Worm (Caenorhabditis elegans) whole organism, L2 larva: ENCODE measurements around the gene F55F1.2.

Source experiments
- C34F6.9 ChIP-seq: fragments of 150-350 bp; optimal IDR thresholded peaks from 2 replicates; lab custom pipeline; 2014; ENCODE audit warnings: missing biosample characterization, missing genetic modification characterization
- F13H6.1 ChIP-seq: sonication (generic microtip); optimal IDR thresholded peaks from 2 replicates; lab custom pipeline; 2016; ENCODE audit warnings: missing genetic modification characterization, missing compliant biosample characterization
- R02D3.7 ChIP-seq: fragments of 150-350 bp; optimal IDR thresholded peaks from 2 replicates; lab custom pipeline; 2014; ENCODE audit warnings: missing biosample characterization, missing genetic modification characterization
- Y55F3AM.14 ChIP-seq: fragments of 200-800 bp; sonication (Bioruptor generic); optimal IDR thresholded peaks from 2 replicates; lab custom pipeline; 2018; ENCODE audit warnings: mild to moderate bottlenecking, missing genetic modification characterization, missing compliant biosample characterization
- ZK546.5 ChIP-seq: sonication (generic microtip); optimal IDR thresholded peaks from 2 replicates; lab custom pipeline; 2017; ENCODE audit warnings: missing biosample characterization, missing genetic modification characterization
- alr-1 ChIP-seq: fragments of 150-350 bp; optimal IDR thresholded peaks from 2 replicates; lab custom pipeline; 2014; ENCODE audit warnings: missing biosample characterization, missing genetic modification characterization
- aly-2 ChIP-seq: fragments of 150-350 bp; optimal IDR thresholded peaks from 2 replicates; lab custom pipeline; 2014; ENCODE audit warnings: missing biosample characterization, missing genetic modification characterization
- ama-1 ChIP-seq: fragments of 150-350 bp; optimal IDR thresholded peaks from 2 replicates; lab custom pipeline; 2018; ENCODE audit warnings: inconsistent platforms
- ceh-16 ChIP-seq: fragments of 150-350 bp; optimal IDR thresholded peaks from 2 replicates; lab custom pipeline; 2014; ENCODE audit warnings: missing biosample characterization, missing genetic modification characterization
- crh-2 ChIP-seq: sonication (generic microtip); optimal IDR thresholded peaks from 2 replicates; lab custom pipeline; 2017; ENCODE audit warnings: missing biosample characterization, missing genetic modification characterization
- dmd-4 ChIP-seq: sonication (generic microtip); optimal IDR thresholded peaks from 2 replicates; lab custom pipeline; 2017; ENCODE audit warnings: missing biosample characterization, missing genetic modification characterization
- egl-27 ChIP-seq: sonication (generic microtip); optimal IDR thresholded peaks from 3 replicates; lab custom pipeline; 2017; ENCODE audit warnings: missing biosample characterization, missing genetic modification reagents, missing genetic modification characterization
- elt-1 ChIP-seq: fragments of 150-350 bp; optimal IDR thresholded peaks from 2 replicates; lab custom pipeline; 2014; ENCODE audit warnings: missing biosample characterization, missing genetic modification characterization
- elt-3 ChIP-seq: sonication (generic microtip); optimal IDR thresholded peaks from 2 replicates; lab custom pipeline; 2017; ENCODE audit warnings: missing biosample characterization, missing genetic modification characterization
- gmeb-1 ChIP-seq: fragments of 150-350 bp; optimal IDR thresholded peaks from 2 replicates; lab custom pipeline; 2014; ENCODE audit warnings: missing biosample characterization, missing genetic modification characterization
- lin-13 ChIP-seq: fragments of 150-350 bp; optimal IDR thresholded peaks from 2 replicates; lab custom pipeline; 2014; ENCODE audit warnings: missing biosample characterization, missing genetic modification reagents, missing genetic modification characterization
- lin-39 ChIP-seq: fragments of 150-350 bp; optimal IDR thresholded peaks from 2 replicates; lab custom pipeline; 2014; ENCODE audit warnings: missing biosample characterization, missing genetic modification reagents, missing genetic modification characterization
- lsy-2 ChIP-seq, 2 experiments: fragments of 150-350 bp in 1 of 2; sonication (generic microtip) in 1 of 2; optimal IDR thresholded peaks; 2 replicates each; lab custom pipeline; 2014 to 2017; ENCODE audit warnings: missing biosample characterization in 2 of 2, missing genetic modification characterization in 2 of 2
- mab-5 ChIP-seq: fragments of 150-350 bp; optimal IDR thresholded peaks from 2 replicates; lab custom pipeline; 2014; ENCODE audit warnings: missing biosample characterization, missing genetic modification characterization
- mbf-1 ChIP-seq: sonication (generic microtip); optimal IDR thresholded peaks from 2 replicates; lab custom pipeline; 2017; ENCODE audit warnings: missing biosample characterization, missing genetic modification characterization
- nhr-10 ChIP-seq: sonication (generic microtip); optimal IDR thresholded peaks from 2 replicates; lab custom pipeline; 2017; ENCODE audit warnings: missing biosample characterization, missing genetic modification characterization
- nhr-129 ChIP-seq: fragments of 150-350 bp; optimal IDR thresholded peaks from 2 replicates; lab custom pipeline; 2014; ENCODE audit warnings: missing biosample characterization, missing genetic modification characterization
- nhr-21 ChIP-seq: fragments of 150-350 bp; optimal IDR thresholded peaks from 2 replicates; lab custom pipeline; 2014; ENCODE audit warnings: missing biosample characterization, missing genetic modification characterization
- nhr-23 ChIP-seq: fragments of 150-350 bp; optimal IDR thresholded peaks from 2 replicates; lab custom pipeline; 2014; ENCODE audit warnings: missing biosample characterization, missing genetic modification reagents, missing genetic modification characterization
- nhr-6 ChIP-seq: fragments of 150-350 bp; optimal IDR thresholded peaks from 2 replicates; lab custom pipeline; 2014; ENCODE audit warnings: missing biosample characterization, missing genetic modification characterization
- peb-1 ChIP-seq: fragments of 150-350 bp; optimal IDR thresholded peaks from 2 replicates; lab custom pipeline; 2014; ENCODE audit warnings: missing biosample characterization, missing genetic modification characterization
- skn-1 ChIP-seq: sonication (generic microtip); optimal IDR thresholded peaks from 2 replicates; lab custom pipeline; 2017; ENCODE audit warnings: missing biosample characterization, missing genetic modification characterization
- sma-3 ChIP-seq: sonication (generic microtip); optimal IDR thresholded peaks from 2 replicates; lab custom pipeline; 2016; ENCODE audit warnings: missing genetic modification reagents, missing genetic modification characterization, missing compliant biosample characterization
- sma-9 ChIP-seq, 2 experiments: fragments of 150-350 bp in 1 of 2; sonication (generic microtip) in 1 of 2; optimal IDR thresholded peaks; 2 replicates each; lab custom pipeline; 2014 to 2016; ENCODE audit warnings: missing genetic modification characterization in 2 of 2, mild to moderate bottlenecking in 1 of 2, missing biosample characterization in 1 of 2, missing compliant biosample characterization in 1 of 2, missing genetic modification reagents in 1 of 2, moderate library complexity in 1 of 2
- unc-39 ChIP-seq: fragments of 150-350 bp; optimal IDR thresholded peaks from 2 replicates; lab custom pipeline; 2014; ENCODE audit warnings: missing biosample characterization, missing genetic modification characterization
- unc-55 ChIP-seq: fragments of 150-350 bp; sonication (generic microtip); optimal IDR thresholded peaks from 3 replicates; lab custom pipeline; 2014; ENCODE audit warnings: missing biosample characterization, missing genetic modification reagents, missing genetic modification characterization
- unc-62 ChIP-seq: fragments of 150-350 bp; optimal IDR thresholded peaks from 2 replicates; lab custom pipeline; 2014; ENCODE audit warnings: missing biosample characterization, missing genetic modification reagents, missing genetic modification characterization
- zag-1 ChIP-seq: fragments of 150-350 bp; optimal IDR thresholded peaks from 2 replicates; lab custom pipeline; 2014; ENCODE audit warnings: missing biosample characterization, missing genetic modification characterization
- ztf-1 ChIP-seq: fragments of 200-800 bp; sonication (Bioruptor generic); conservative IDR thresholded peaks from 2 replicates; pipeline ENCODE4 v1.3.6; 2022; ENCODE audit warnings: missing genetic modification characterization, missing compliant biosample characterization
- ztf-11 ChIP-seq: sonication (generic microtip); optimal IDR thresholded peaks from 2 replicates; lab custom pipeline; 2017; ENCODE audit warnings: missing biosample characterization, missing genetic modification characterization

Gene F55F1.2

DNA sequence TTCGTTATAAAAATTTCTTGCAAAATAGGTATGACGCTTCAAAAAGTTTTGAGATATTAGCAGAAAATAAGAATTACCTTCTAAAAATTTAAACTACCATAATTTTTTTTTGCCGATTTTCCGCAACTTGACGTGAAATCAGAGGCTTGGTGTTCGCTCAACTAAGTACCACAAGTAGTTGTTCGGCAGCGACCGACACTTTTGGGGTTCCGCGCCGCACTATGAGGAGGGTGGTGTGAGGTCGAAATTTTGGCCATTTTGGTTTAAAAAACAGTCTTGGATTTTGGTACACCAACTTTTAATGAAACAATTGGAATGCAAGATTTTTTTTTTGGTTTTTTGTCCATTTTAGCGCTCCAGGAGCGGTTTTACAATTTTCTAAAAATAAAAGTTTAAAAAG is 17.0 kb downstream of the F55F1.2 start:
- no peak for TF ChIP-seq elt-1 (tag; lab: Kevin White, UChicago)
- no peak for TF ChIP-seq C34F6.9 (tag; lab: Kevin White, UChicago)
- no peak for TF ChIP-seq Y55F3AM.14 (GFP tag; lab: Kevin White, UChicago)
- no peak for TF ChIP-seq lin-13 (GFP tag; lab: Kevin White, UChicago)
- TF ChIP-seq crh-2 (tag; lab: Kevin White, UChicago), result no peak
- no peak for TF ChIP-seq lsy-2 (tag; optimal IDR thresholded peaks at IDR 0.05; lab: Kevin White, UChicago)
- TF ChIP-seq ceh-16, result no peak
- no peak for TF ChIP-seq dmd-4
- TF ChIP-seq zag-1 (tag; lab: Kevin White, UChicago), result no peak
- TF ChIP-seq nhr-23 (tag; lab: Kevin White, UChicago), result no peak
- TF ChIP-seq nhr-129 (tag; lab: Kevin White, UChicago), result no peak

ce11 chrX:2748908-2749307 is 21.0 kb downstream of the F55F1.2 start:
- TF ChIP-seq unc-62 (GFP tag; lab: Kevin White, UChicago) (no peak), sma-3 (GFP tag; lab: Kevin White, UChicago) (no peak), mab-5 (tag; lab: Kevin White, UChicago) (no peak), mbf-1 (no peak), peb-1 (tag; lab: Kevin White, UChicago) (no peak), crh-2 (tag; lab: Kevin White, UChicago) (no peak), lin-13 (GFP tag; lab: Kevin White, UChicago) (no peak), skn-1 (no peak), nhr-23 (tag; lab: Kevin White, UChicago) (no peak)

DNA sequence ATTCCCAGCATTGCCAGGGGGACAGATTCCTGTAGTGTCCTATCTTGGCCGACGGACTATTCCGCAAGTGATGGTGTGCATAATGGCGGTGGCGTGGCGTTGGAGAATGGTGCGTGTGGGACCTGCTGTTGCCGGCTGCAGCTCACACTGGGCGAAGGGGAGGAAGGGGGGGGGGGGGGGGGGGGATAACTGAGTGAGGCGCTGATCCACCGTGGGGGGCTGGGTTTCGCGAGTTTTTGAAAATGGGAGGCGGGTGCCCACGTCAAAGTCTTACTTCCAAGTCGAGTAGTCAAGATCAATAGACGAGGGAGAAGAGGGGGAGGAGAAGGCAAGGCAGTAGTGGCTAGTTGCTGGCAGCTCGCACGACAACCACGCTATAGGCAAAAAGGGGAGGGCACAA is 38.4 kb downstream of the F55F1.2 start:
- TF ChIP-seq unc-55 (GFP tag; lab: Kevin White, UChicago) (no peak), nhr-6 (tag; lab: Kevin White, UChicago) (no peak), lsy-2 (tag; optimal IDR thresholded peaks at IDR 0.05; lab: Kevin White, UChicago) (no peak), sma-3 (GFP tag; lab: Kevin White, UChicago) (no peak), F13H6.1 (tag; lab: Kevin White, UChicago) (no peak), nhr-10 (tag; lab: Kevin White, UChicago) (no peak), sma-9 (GFP tag; optimal IDR thresholded peaks at IDR 0.05; lab: Kevin White, UChicago) (no peak), sma-9 (tag; optimal IDR thresholded peaks at IDR 0.05; lab: Kevin White, UChicago) (no peak)

- TF ChIP-seq Y55F3AM.14 (GFP tag; lab: Kevin White, UChicago) (no peak), ztf-1 (GFP tag; lab: Robert Waterston, UW) (no peak), crh-2 (tag; lab: Kevin White, UChicago) (no peak), peb-1 (tag; lab: Kevin White, UChicago) (no peak), aly-2 (tag; lab: Kevin White, UChicago) (no peak), lin-39 (no peak), sma-3 (GFP tag; lab: Kevin White, UChicago) (no peak), ztf-11 (no peak), egl-27 (tag; lab: Kevin White, UChicago) (no peak), ZK546.5 (tag; lab: Kevin White, UChicago) (no peak), alr-1 (tag; lab: Kevin White, UChicago) (no peak), elt-3 (tag; lab: Kevin White, UChicago) (no peak), nhr-21 (no peak), lsy-2 (tag; optimal IDR thresholded peaks at IDR 0.05; lab: Kevin White, UChicago) (no peak), ama-1 (lab: Kevin White, UChicago) (no peak), R02D3.7 (tag; lab: Kevin White, UChicago) (no peak)
These were observed 40.0 kb downstream of the F55F1.2 start for ce11 chrX:2729857-2730256.

DNA sequence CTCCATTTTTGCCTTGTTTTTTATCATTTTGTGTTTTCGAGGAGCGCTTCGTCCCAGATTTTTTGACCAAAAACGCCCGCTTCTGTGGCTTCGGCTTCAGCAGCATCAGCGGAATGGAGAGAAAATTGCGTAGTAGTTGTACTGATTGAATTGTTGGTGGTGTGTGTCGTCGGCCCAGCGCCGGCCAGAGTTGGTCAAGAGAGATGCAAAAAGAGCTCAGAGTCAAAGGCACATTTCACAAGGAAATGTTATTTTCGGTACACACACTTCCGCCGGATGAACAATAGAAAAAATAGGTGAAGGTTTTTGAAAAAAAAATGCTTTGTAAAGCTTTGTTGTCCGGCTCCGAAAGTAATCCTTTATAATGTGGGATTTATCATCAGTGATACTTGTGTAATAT is 42.2 kb downstream of the F55F1.2 start:
- no peak for TF ChIP-seq Y55F3AM.14 (GFP tag; lab: Kevin White, UChicago)
- TF ChIP-seq elt-1 (tag; lab: Kevin White, UChicago), result no peak
- no peak for TF ChIP-seq ztf-11
- no peak for TF ChIP-seq unc-39 (tag; lab: Kevin White, UChicago)
- TF ChIP-seq elt-3 (tag; lab: Kevin White, UChicago), result no peak
- no peak for TF ChIP-seq lin-13 (GFP tag; lab: Kevin White, UChicago)
- TF ChIP-seq mbf-1, result no peak
- no peak for TF ChIP-seq sma-9 (GFP tag; optimal IDR thresholded peaks at IDR 0.05; lab: Kevin White, UChicago)
- TF ChIP-seq sma-9 (tag; optimal IDR thresholded peaks at IDR 0.05; lab: Kevin White, UChicago), result no peak
- TF ChIP-seq gmeb-1, result no peak
- no peak for TF ChIP-seq mab-5 (tag; lab: Kevin White, UChicago)
- no peak for TF ChIP-seq ama-1 (lab: Kevin White, UChicago)
- TF ChIP-seq, all 48 proteins: peak for 0
